Fruit fly (Drosophila melanogaster) whole organism, adult: ENCODE data around the gene CG33965.

Source experiments
- CG11617 ChIP-seq: fragments of 200-800 bp; sonication (Bioruptor generic); optimal IDR thresholded peaks from 2 replicates; lab custom pipeline; 2017; ENCODE audit warnings: mild to moderate bottlenecking, missing biosample characterization, missing genetic modification reagents, missing genetic modification characterization
- CG12768 ChIP-seq: fragments of 200-800 bp; sonication (Bioruptor generic); optimal IDR thresholded peaks from 2 replicates; lab custom pipeline; 2017; ENCODE audit warnings: missing biosample characterization, missing genetic modification characterization, mild to moderate bottlenecking, moderate library complexity, missing genetic modification reagents
- CG14711 ChIP-seq: fragments of 200-800 bp; sonication (Bioruptor generic); optimal IDR thresholded peaks from 2 replicates; lab custom pipeline; 2018; ENCODE audit warnings: missing biosample characterization, mild to moderate bottlenecking, missing genetic modification characterization, moderate library complexity
- CG1620 ChIP-seq: fragments of 200-800 bp; sonication (Bioruptor generic); optimal IDR thresholded peaks from 2 replicates; lab custom pipeline; 2016; ENCODE audit warnings: missing biosample characterization, missing genetic modification characterization
- CG33017 ChIP-seq: fragments of 200-800 bp; sonication (Bioruptor generic); optimal IDR thresholded peaks from 2 replicates; lab custom pipeline; 2018; ENCODE audit warnings: missing biosample characterization, mild to moderate bottlenecking, missing genetic modification characterization, moderate library complexity
- CG5204 ChIP-seq: fragments of 200-800 bp; sonication (Bioruptor generic); optimal IDR thresholded peaks from 2 replicates; lab custom pipeline; 2016; ENCODE audit warnings: missing biosample characterization, missing genetic modification characterization
- CG7045 ChIP-seq: fragments of 200-800 bp; sonication (Bioruptor generic); optimal IDR thresholded peaks from 2 replicates; lab custom pipeline; 2017; ENCODE audit warnings: missing biosample characterization, mild to moderate bottlenecking, missing genetic modification characterization
- CG7101 ChIP-seq: fragments of 200-800 bp; sonication (Bioruptor generic); optimal IDR thresholded peaks from 2 replicates; lab custom pipeline; 2018; ENCODE audit warnings: missing biosample characterization, mild to moderate bottlenecking, missing genetic modification characterization, moderate library complexity
- Clk ChIP-seq: fragments of 200-800 bp; sonication (Bioruptor generic); optimal IDR thresholded peaks from 2 replicates; lab custom pipeline; 2017; ENCODE audit warnings: missing biosample characterization, missing genetic modification characterization
- Crg-1 ChIP-seq: fragments of 200-800 bp; sonication (Bioruptor generic); optimal IDR thresholded peaks from 2 replicates; lab custom pipeline; 2016; ENCODE audit warnings: missing biosample characterization, missing genetic modification characterization
- Hr96 ChIP-seq: fragments of 200-800 bp; sonication (Bioruptor generic); optimal IDR thresholded peaks from 2 replicates; lab custom pipeline; 2016; ENCODE audit warnings: missing biosample characterization, missing genetic modification characterization
- Mnt ChIP-seq: fragments of 200-800 bp; sonication (Bioruptor generic); optimal IDR thresholded peaks from 2 replicates; lab custom pipeline; 2016; ENCODE audit warnings: missing biosample characterization, mild to moderate bottlenecking, missing genetic modification characterization
- bab1 ChIP-seq: fragments of 200-800 bp; sonication (Bioruptor generic); optimal IDR thresholded peaks from 3 replicates; lab custom pipeline; 2019; ENCODE audit warnings: missing biosample characterization, mild to moderate bottlenecking, missing genetic modification characterization, moderate library complexity
- cic ChIP-seq: fragments of 200-800 bp; sonication (Bioruptor generic); optimal IDR thresholded peaks from 2 replicates; lab custom pipeline; 2017; ENCODE audit warnings: missing biosample characterization, mild to moderate bottlenecking, missing genetic modification characterization, moderate library complexity
- cnc ChIP-seq, 2 experiments: fragments of >200 bp; optimal IDR thresholded peaks; 2 replicates each; lab custom pipeline; 2017
- kay ChIP-seq: fragments of 200-800 bp; sonication (Bioruptor generic); peaks from one replicate; lab custom pipeline; 2016; ENCODE audit warnings: missing biosample characterization, missing genetic modification characterization, borderline replicate concordance
- ovo ChIP-seq: fragments of 200-800 bp; sonication (Bioruptor generic); optimal IDR thresholded peaks from 2 replicates; lab custom pipeline; 2016; ENCODE audit warnings: missing biosample characterization, missing genetic modification characterization
- pad ChIP-seq: fragments of 200-800 bp; sonication (Bioruptor generic); optimal IDR thresholded peaks from 3 replicates; lab custom pipeline; 2017; ENCODE audit warnings: missing biosample characterization, missing genetic modification characterization, mild to moderate bottlenecking, moderate library complexity, missing genetic modification reagents
- tj ChIP-seq: fragments of 200-800 bp; sonication (Bioruptor generic); optimal IDR thresholded peaks from 3 replicates; lab custom pipeline; 2017; ENCODE audit warnings: missing biosample characterization, mild to moderate bottlenecking, missing genetic modification characterization, moderate library complexity
- toe ChIP-seq: fragments of 200-800 bp; sonication (Bioruptor generic); optimal IDR thresholded peaks from 2 replicates; lab custom pipeline; 2016; ENCODE audit warnings: missing biosample characterization, missing genetic modification characterization

The CG33965 gene

dm6 chr3L:1206682-1207421 is 25.8 kb upstream of the CG33965 start, which contains the start of gene LysB:
Gene LysB (plus strand): TSS chr3L:1207371.
- TF ChIP-seq CG12768 (no peak), toe (GFP tag; lab: Kevin White, UChicago) (no peak), CG7045 (GFP tag; lab: Kevin White, UChicago) (no peak), kay (GFP tag; lab: Kevin White, UChicago) (no peak), tj (GFP tag; lab: Kevin White, UChicago) (no peak)

- no peak for TF ChIP-seq cic (GFP tag; lab: Kevin White, UChicago)
- TF ChIP-seq Hr96 (GFP tag; lab: Kevin White, UChicago) = no peak
- TF ChIP-seq CG5204 (GFP tag; lab: Kevin White, UChicago) = no peak
- no peak for TF ChIP-seq CG14711 (tag; lab: Kevin White, UChicago)
- TF ChIP-seq ovo (GFP tag; lab: Kevin White, UChicago) = no peak
- TF ChIP-seq bab1 (GFP tag; lab: Kevin White, UChicago) = no peak
- no peak for TF ChIP-seq toe (GFP tag; lab: Kevin White, UChicago)
- TF ChIP-seq Mnt (GFP tag; lab: Kevin White, UChicago) = no peak
- no peak for TF ChIP-seq CG12768
- no peak for TF ChIP-seq CG7045 (GFP tag; lab: Kevin White, UChicago)
- TF ChIP-seq kay (GFP tag; lab: Kevin White, UChicago) = no peak
- no peak for TF ChIP-seq CG33017 (tag; lab: Kevin White, UChicago)
- no peak for TF ChIP-seq Clk
- TF ChIP-seq tj (GFP tag; lab: Kevin White, UChicago) = no peak
- TF ChIP-seq cnc (optimal IDR thresholded peaks at IDR 0.05; lab: Kevin White, UChicago) = no peak
- TF ChIP-seq CG11617 (GFP tag; lab: Kevin White, UChicago) = no peak
- TF ChIP-seq Crg-1 = no peak
- no peak for TF ChIP-seq CG7101
- no peak for TF ChIP-seq CG1620 (GFP tag; lab: Kevin White, UChicago)
- no peak for TF ChIP-seq pad
These were observed 24.5 kb upstream of the CG33965 start for dm6 chr3L:1208206-1208605.

DNA sequence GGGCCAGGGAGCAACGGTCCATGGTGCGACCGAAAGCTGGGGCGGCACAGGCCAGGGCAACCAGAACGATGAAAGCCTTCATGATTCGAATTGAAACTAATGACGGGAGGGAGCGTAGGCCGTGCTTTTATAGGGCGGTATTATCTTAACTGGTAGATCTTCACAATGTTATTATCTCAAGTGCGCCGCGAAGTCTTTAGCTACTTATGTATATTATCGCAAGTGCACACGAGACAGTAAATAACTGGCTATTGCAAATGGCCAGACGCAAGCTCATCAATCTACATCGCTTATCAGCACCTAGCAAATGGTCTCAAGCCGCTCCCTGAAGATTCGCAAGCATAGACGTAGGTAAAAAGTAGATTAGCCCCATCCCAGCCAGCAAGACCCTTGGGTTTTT is 21.6 kb upstream of the CG33965 start, which contains the start of gene LysD:
Gene LysD (minus strand): TSS at position 101 of the 400 bp plus-strand sequence.
- no peak for TF ChIP-seq CG14711 (tag; lab: Kevin White, UChicago)
- TF ChIP-seq ovo (GFP tag; lab: Kevin White, UChicago) = no peak
- no peak for TF ChIP-seq bab1 (GFP tag; lab: Kevin White, UChicago)
- no peak for TF ChIP-seq Clk
- no peak for TF ChIP-seq tj (GFP tag; lab: Kevin White, UChicago)
- no peak for TF ChIP-seq CG1620 (GFP tag; lab: Kevin White, UChicago)
- TF ChIP-seq Mnt (GFP tag; lab: Kevin White, UChicago) = no peak
- TF ChIP-seq CG12768 = no peak
- no peak for TF ChIP-seq cnc (optimal IDR thresholded peaks at IDR 0.05; lab: Kevin White, UChicago)
- no peak for TF ChIP-seq pad
- TF ChIP-seq Crg-1 = no peak
- no peak for TF ChIP-seq CG11617 (GFP tag; lab: Kevin White, UChicago)
- no peak for TF ChIP-seq kay (GFP tag; lab: Kevin White, UChicago)
- no peak for TF ChIP-seq CG7045 (GFP tag; lab: Kevin White, UChicago)

- TF ChIP-seq tj (GFP tag; lab: Kevin White, UChicago) (no peak), CG14711 (tag; lab: Kevin White, UChicago) (no peak), ovo (GFP tag; lab: Kevin White, UChicago) (no peak), CG1620 (GFP tag; lab: Kevin White, UChicago) (no peak), cic (GFP tag; lab: Kevin White, UChicago) (no peak), pad (no peak), Mnt (GFP tag; lab: Kevin White, UChicago) (no peak), CG12768 (no peak), toe (GFP tag; lab: Kevin White, UChicago) (no peak), Crg-1 (no peak), Clk (no peak)
These were observed 20.6 kb upstream of the CG33965 start for dm6 chr3L:1212113-1212512.

dm6 chr3L:1212571-1212970 is 20.1 kb upstream of the CG33965 start, which contains the start of gene LysE:
Gene LysE (plus strand): TSS chr3L:1212827.
- no peak for TF ChIP-seq CG1620 (GFP tag; lab: Kevin White, UChicago)
- no peak for TF ChIP-seq CG5204 (GFP tag; lab: Kevin White, UChicago)
- TF ChIP-seq kay (GFP tag; lab: Kevin White, UChicago) = no peak
- TF ChIP-seq CG7101 = no peak
- TF ChIP-seq Hr96 (GFP tag; lab: Kevin White, UChicago) = no peak
- no peak for TF ChIP-seq pad
- TF ChIP-seq ovo (GFP tag; lab: Kevin White, UChicago) = no peak
- TF ChIP-seq CG7045 (GFP tag; lab: Kevin White, UChicago) = no peak
- no peak for TF ChIP-seq toe (GFP tag; lab: Kevin White, UChicago)

dm6 chr3L:1216460-1216859 is 16.2 kb upstream of the CG33965 start:
- TF ChIP-seq Clk = no peak
- no peak for TF ChIP-seq Hr96 (GFP tag; lab: Kevin White, UChicago)
- no peak for TF ChIP-seq pad
- no peak for TF ChIP-seq bab1 (GFP tag; lab: Kevin White, UChicago)
- no peak for TF ChIP-seq tj (GFP tag; lab: Kevin White, UChicago)
- TF ChIP-seq CG7045 (GFP tag; lab: Kevin White, UChicago) = no peak
- no peak for TF ChIP-seq kay (GFP tag; lab: Kevin White, UChicago)
- TF ChIP-seq toe (GFP tag; lab: Kevin White, UChicago) = no peak
- TF ChIP-seq Crg-1 = no peak
- TF ChIP-seq ovo (GFP tag; lab: Kevin White, UChicago) = no peak
- TF ChIP-seq CG5204 (GFP tag; lab: Kevin White, UChicago) = no peak
- no peak for TF ChIP-seq cnc (optimal IDR thresholded peaks at IDR 0.05; lab: Kevin White, UChicago)
